Worm (Caenorhabditis elegans) whole organism, L2 larva: Measurements from ENCODE around the gene Y110A2AL.7.

Source experiments
- alr-1 ChIP-seq: fragments of 150-350 bp; optimal IDR thresholded peaks from 2 replicates; lab custom pipeline; 2014; ENCODE audit warnings: missing biosample characterization, missing genetic modification characterization
- ceh-16 ChIP-seq: fragments of 150-350 bp; optimal IDR thresholded peaks from 2 replicates; lab custom pipeline; 2014; ENCODE audit warnings: missing biosample characterization, missing genetic modification characterization
- lin-13 ChIP-seq: fragments of 150-350 bp; optimal IDR thresholded peaks from 2 replicates; lab custom pipeline; 2014; ENCODE audit warnings: missing biosample characterization, missing genetic modification reagents, missing genetic modification characterization
- nhr-21 ChIP-seq: fragments of 150-350 bp; optimal IDR thresholded peaks from 2 replicates; lab custom pipeline; 2014; ENCODE audit warnings: missing biosample characterization, missing genetic modification characterization
- nhr-25 ChIP-seq: fragments of 150-350 bp; sonication (generic microtip); optimal IDR thresholded peaks from 3 replicates; lab custom pipeline; 2014; ENCODE audit warnings: missing biosample characterization, missing genetic modification characterization
- nhr-6 ChIP-seq: fragments of 150-350 bp; optimal IDR thresholded peaks from 2 replicates; lab custom pipeline; 2014; ENCODE audit warnings: missing biosample characterization, missing genetic modification characterization
- unc-39 ChIP-seq: fragments of 150-350 bp; optimal IDR thresholded peaks from 2 replicates; lab custom pipeline; 2014; ENCODE audit warnings: missing biosample characterization, missing genetic modification characterization
- unc-62 ChIP-seq: fragments of 150-350 bp; optimal IDR thresholded peaks from 2 replicates; lab custom pipeline; 2014; ENCODE audit warnings: missing biosample characterization, missing genetic modification reagents, missing genetic modification characterization
- ztf-11 ChIP-seq: sonication (generic microtip); optimal IDR thresholded peaks from 2 replicates; lab custom pipeline; 2017; ENCODE audit warnings: missing biosample characterization, missing genetic modification characterization

DNA sequence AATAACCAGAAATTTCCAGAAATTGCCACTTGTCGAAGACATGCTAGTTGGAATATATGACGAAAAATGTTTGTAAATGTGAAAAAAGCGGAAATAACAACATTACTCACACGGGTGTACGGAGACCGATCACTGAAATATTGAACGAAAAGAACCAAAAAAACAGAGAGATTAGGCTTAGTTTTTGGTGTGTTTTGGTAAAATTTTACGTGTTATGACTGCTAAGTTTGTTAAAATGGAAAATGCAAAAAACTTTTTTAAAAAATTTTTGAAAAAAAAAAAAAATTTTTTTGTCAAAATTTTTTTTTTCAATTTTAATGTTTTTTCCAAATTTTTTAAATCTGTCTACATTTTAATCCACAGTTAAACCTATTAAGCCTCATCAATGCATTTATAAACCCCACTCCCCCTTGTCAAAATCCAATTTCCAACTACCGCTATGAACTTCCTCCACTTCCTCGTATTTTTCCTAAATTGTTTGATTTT, 20.5 kb downstream of the Y110A2AL.7 start, which contains the start of the genes fut-4 and K12H6.10:
- TF ChIP-seq unc-62 (GFP tag; lab: Kevin White, UChicago), result no peak
- no peak for TF ChIP-seq unc-39 (tag; lab: Kevin White, UChicago)
- no peak for TF ChIP-seq lin-13 (GFP tag; lab: Kevin White, UChicago)
- no peak for TF ChIP-seq nhr-6 (tag; lab: Kevin White, UChicago)
- no peak for TF ChIP-seq nhr-21 (tag; lab: Kevin White, UChicago)
- no peak for TF ChIP-seq ceh-16 (tag; lab: Kevin White, UChicago)
- TF ChIP-seq ztf-11 (tag; lab: Kevin White, UChicago), result no peak
- TF ChIP-seq nhr-25 (tag; lab: Kevin White, UChicago), result no peak
- TF ChIP-seq alr-1, result no peak
